Worm (Caenorhabditis elegans) whole organism, mixed stage, embryonic: ENCODE measurements around the gene swp-1.

Experiments used
- bed-3 ChIP-seq: fragments of 200-800 bp; sonication (Bioruptor generic); optimal IDR thresholded peaks from 3 replicates; lab custom pipeline; 2018; ENCODE audit warnings: mild to moderate bottlenecking, missing genetic modification characterization, moderate library complexity, missing compliant biosample characterization
- blmp-1 ChIP-seq: fragments of 150-350 bp; optimal IDR thresholded peaks from 2 replicates; lab custom pipeline; 2014; ENCODE audit warnings: missing biosample characterization, missing genetic modification characterization
- elt-1 ChIP-seq: sonication (generic microtip); optimal IDR thresholded peaks from 2 replicates; lab custom pipeline; 2017; ENCODE audit warnings: missing genetic modification characterization, mild to moderate bottlenecking, missing compliant biosample characterization, antibody characterized with exemption, moderate library complexity, borderline replicate concordance; ENCODE audit not compliant: insufficient read depth
- hlh-1 ChIP-seq: fragments of 150-350 bp; optimal IDR thresholded peaks from 2 replicates; lab custom pipeline; 2014; ENCODE audit warnings: missing biosample characterization, missing genetic modification reagents, missing genetic modification characterization
- lin-13 ChIP-seq: fragments of 150-350 bp; optimal IDR thresholded peaks from 2 replicates; lab custom pipeline; 2014; ENCODE audit warnings: missing biosample characterization, missing genetic modification characterization
- lin-32 ChIP-seq: fragments of 200-800 bp; sonication (Bioruptor generic); optimal IDR thresholded peaks from 2 replicates; lab custom pipeline; 2018; ENCODE audit warnings: mild to moderate bottlenecking, missing genetic modification characterization, missing compliant biosample characterization
- lsy-2 ChIP-seq: fragments of 150-350 bp; optimal IDR thresholded peaks from 2 replicates; lab custom pipeline; 2014; ENCODE audit warnings: missing biosample characterization, missing genetic modification characterization
- nhr-12 ChIP-seq: fragments of 150-350 bp; optimal IDR thresholded peaks from 2 replicates; lab custom pipeline; 2014; ENCODE audit warnings: missing biosample characterization, missing genetic modification characterization
- nhr-2 ChIP-seq: fragments of 150-350 bp; optimal IDR thresholded peaks from 2 replicates; lab custom pipeline; 2014; ENCODE audit warnings: missing biosample characterization, missing genetic modification characterization
- nhr-237 ChIP-seq: fragments of 150-350 bp; optimal IDR thresholded peaks from 2 replicates; lab custom pipeline; 2014; ENCODE audit warnings: missing biosample characterization, missing genetic modification characterization
- pha-4 ChIP-seq: fragments of 150-350 bp; optimal IDR thresholded peaks from 2 replicates; lab custom pipeline; 2018; ENCODE audit warnings: missing biosample characterization, missing genetic modification reagents, missing genetic modification characterization
- sem-2 ChIP-seq: fragments of 200-800 bp; sonication (Bioruptor generic); optimal IDR thresholded peaks from 2 replicates; lab custom pipeline; 2018; ENCODE audit warnings: mild to moderate bottlenecking, missing genetic modification characterization, missing compliant biosample characterization
- unc-62 ChIP-seq: fragments of 150-350 bp; optimal IDR thresholded peaks from 2 replicates; lab custom pipeline; 2014; ENCODE audit warnings: missing biosample characterization, missing genetic modification reagents, missing genetic modification characterization
- zip-8 ChIP-seq: fragments of 150-350 bp; optimal IDR thresholded peaks from 2 replicates; lab custom pipeline; 2014; ENCODE audit warnings: missing biosample characterization, missing genetic modification characterization

DNA sequence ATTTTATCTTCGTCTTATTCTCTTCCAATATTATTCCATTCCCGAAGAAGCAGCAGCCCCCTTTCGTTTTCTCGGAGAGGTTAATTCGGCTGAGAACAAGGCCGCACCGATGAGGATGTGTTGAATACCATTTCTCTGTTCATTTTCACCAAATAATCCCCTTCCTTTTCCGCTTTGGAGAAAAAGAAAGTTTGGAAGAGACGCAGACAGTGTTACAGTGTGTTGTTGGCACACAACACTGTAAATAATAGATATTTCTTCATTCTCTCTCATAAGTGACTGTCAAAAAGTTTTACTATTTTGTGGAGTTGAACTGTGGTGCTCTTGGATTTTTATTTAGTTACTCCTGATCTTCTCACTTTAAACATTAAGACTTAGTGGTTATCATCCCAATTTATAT is 40.0 kb downstream of the swp-1 start:
- TF ChIP-seq pha-4 (tag; lab: Kevin White, UChicago) (peak; percentile 38), lin-13 (tag; lab: Kevin White, UChicago) (no peak), unc-62 (GFP tag; lab: Kevin White, UChicago) (no peak), lsy-2 (no peak), nhr-12 (tag; lab: Kevin White, UChicago) (no peak), hlh-1 (no peak), blmp-1 (tag; lab: Kevin White, UChicago) (peak; percentile 91), elt-1 (tag; lab: Kevin White, UChicago) (no peak), sem-2 (GFP tag; lab: Kevin White, UChicago) (no peak), zip-8 (tag; lab: Kevin White, UChicago) (no peak), nhr-237 (no peak), nhr-2 (no peak), bed-3 (GFP tag; lab: Kevin White, UChicago) (no peak), lin-32 (GFP tag; lab: Kevin White, UChicago) (no peak)
